Worm (Caenorhabditis elegans): ENCODE results near the gene alg-1.

alg-1 gene

DNA sequence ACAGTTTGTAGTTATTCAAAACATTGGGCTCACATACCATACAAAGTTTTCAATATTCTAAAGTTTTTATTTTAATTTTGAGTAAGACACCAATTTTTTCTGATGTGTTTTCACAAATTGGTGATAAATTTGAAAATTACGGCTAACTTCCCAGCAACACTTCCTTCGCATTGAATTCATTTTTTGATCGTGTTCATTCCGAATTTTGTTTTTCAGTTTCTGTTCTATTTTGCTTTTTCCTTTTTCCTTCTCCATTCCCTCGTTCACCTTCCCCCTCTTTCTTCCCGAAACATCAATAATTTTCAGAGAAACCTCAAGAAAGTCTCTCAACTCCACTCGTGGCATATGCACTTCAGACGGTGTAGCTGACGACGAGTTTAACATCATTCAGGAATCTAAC, at the start of gene alg-1:
Gene alg-1, plus strand, starts transcription at position 301 of the 400 bp plus-strand sequence.
- no peak for TF ChIP-seq skn-1 (tag; optimal IDR thresholded peaks at IDR 0.05)
- TF ChIP-seq nhr-237 (tag; optimal IDR thresholded peaks at IDR 0.05) = no peak
- no peak for TF ChIP-seq lsy-2 (tag; optimal IDR thresholded peaks at IDR 0.05)
- no peak for TF ChIP-seq R02D3.7 (tag; optimal IDR thresholded peaks at IDR 0.05)
- no peak for TF ChIP-seq nhr-129 (tag; optimal IDR thresholded peaks at IDR 0.05)
- no peak for TF ChIP-seq sma-9 (GFP tag; optimal IDR thresholded peaks at IDR 0.05)
- TF ChIP-seq sma-9 (tag; optimal IDR thresholded peaks at IDR 0.05) = no peak
- no peak for TF ChIP-seq mab-5 (tag; optimal IDR thresholded peaks at IDR 0.05)
- no peak for TF ChIP-seq mbf-1 (tag; optimal IDR thresholded peaks at IDR 0.05)
- TF ChIP-seq nhr-12 (tag; optimal IDR thresholded peaks at IDR 0.05) = no peak
- no peak for TF ChIP-seq unc-62 (GFP tag; optimal IDR thresholded peaks at IDR 0.05)
- no peak for TF ChIP-seq ZK546.5 (tag; optimal IDR thresholded peaks at IDR 0.05)

DNA sequence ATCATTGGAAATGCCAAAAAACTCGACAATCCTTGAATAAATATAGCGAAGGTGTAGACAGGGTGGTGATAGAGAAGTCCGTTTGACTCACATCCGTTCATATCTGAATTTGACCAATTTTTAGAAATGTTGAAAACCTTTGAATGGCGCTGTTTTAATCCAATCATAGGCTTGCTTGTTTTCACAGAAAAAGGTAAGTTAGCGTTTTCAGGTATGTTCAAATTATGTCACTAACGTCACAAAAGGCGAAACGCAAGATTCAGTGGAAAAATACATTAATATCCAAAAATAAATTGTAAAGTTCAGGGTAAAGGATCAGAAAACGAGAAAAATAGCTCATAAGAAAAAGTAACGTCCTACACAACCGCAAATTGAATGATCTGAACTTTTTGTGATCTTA, 48.9 kb upstream of the alg-1 start, which contains the start of gene sra-38:
Gene sra-38, minus strand, starts transcription at position 101 of the 400 bp plus-strand sequence.
- no peak for TF ChIP-seq ZK546.5 (tag; optimal IDR thresholded peaks at IDR 0.05)
- TF ChIP-seq nhr-25 (tag; optimal IDR thresholded peaks at IDR 0.05) = no peak
- TF ChIP-seq snpc-4 (tag; optimal IDR thresholded peaks at IDR 0.05) = no peak
- no peak for TF ChIP-seq nhr-77 (tag; optimal IDR thresholded peaks at IDR 0.05)
- TF ChIP-seq egl-27 (tag; optimal IDR thresholded peaks at IDR 0.05) = no peak
- no peak for TF ChIP-seq sma-9 (GFP tag; optimal IDR thresholded peaks at IDR 0.05)
- TF ChIP-seq sma-9 (tag; optimal IDR thresholded peaks at IDR 0.05) = no peak
- TF ChIP-seq lin-13 (GFP tag; optimal IDR thresholded peaks at IDR 0.05) = no peak

DNA sequence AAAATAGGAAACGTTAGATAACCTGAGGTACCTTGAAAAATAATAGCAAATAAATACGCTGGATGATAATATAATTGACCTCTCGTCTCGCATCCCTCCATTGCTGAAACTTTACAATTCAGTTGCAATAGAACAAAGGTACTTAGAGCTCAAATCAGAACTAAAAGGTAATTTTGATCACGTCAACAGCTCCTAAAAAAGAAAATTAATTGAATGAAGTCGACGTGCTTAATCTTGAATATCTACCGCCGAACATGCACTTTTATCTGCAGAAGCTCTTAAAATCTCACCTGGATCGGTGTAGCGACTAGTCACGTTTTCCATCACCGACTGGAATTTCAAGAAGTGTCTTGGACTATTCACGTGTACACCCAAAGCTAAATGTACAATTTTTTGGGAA, 45.6 kb upstream of the alg-1 start, which contains the start of gene sra-39:
Gene sra-39, minus strand, starts transcription at position 101 of the 400 bp plus-strand sequence.
- TF ChIP-seq mab-5 (tag; optimal IDR thresholded peaks at IDR 0.05) (no peak), Y55F3AM.14 (GFP tag; optimal IDR thresholded peaks at IDR 0.05) (no peak), F13H6.1 (tag; optimal IDR thresholded peaks at IDR 0.05) (no peak), nhr-21 (tag; optimal IDR thresholded peaks at IDR 0.05) (no peak), nhr-10 (tag; optimal IDR thresholded peaks at IDR 0.05) (no peak), ceh-16 (tag; optimal IDR thresholded peaks at IDR 0.05) (no peak), unc-39 (tag; optimal IDR thresholded peaks at IDR 0.05) (no peak), nhr-77 (tag; optimal IDR thresholded peaks at IDR 0.05) (no peak), sma-3 (GFP tag; optimal IDR thresholded peaks at IDR 0.05) (no peak), lsy-2 (tag; optimal IDR thresholded peaks at IDR 0.05) (no peak), lin-39 (tag; optimal IDR thresholded peaks at IDR 0.05) (no peak), zag-1 (tag; optimal IDR thresholded peaks at IDR 0.05) (no peak), gmeb-1 (tag; optimal IDR thresholded peaks at IDR 0.05) (no peak)

DNA sequence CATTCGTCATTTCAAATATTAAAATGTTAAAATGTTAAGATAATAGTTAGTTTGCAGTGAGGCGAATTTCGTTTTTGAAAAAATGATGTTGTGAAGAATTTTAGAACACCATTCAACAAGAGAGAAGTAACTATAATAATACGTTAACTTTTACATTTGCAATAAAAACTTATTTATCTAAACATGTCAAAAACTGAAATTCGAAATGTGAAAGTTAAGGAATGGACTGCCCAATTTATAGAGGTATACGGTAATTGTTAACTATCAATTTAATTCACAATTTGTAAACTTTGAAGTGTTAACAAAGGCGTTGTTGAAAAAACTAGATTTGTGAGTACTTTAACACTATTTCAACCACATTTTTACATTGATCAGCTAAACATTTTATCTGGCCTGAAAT, 45.1 kb upstream of the alg-1 start:
- TF ChIP-seq mdl-1 (tag; optimal IDR thresholded peaks at IDR 0.05) (no peak), ztf-4 (tag; optimal IDR thresholded peaks at IDR 0.05) (no peak), blmp-1 (tag; optimal IDR thresholded peaks at IDR 0.05; ENCODE audit: insufficient read depth) (no peak), fos-1 (tag; optimal IDR thresholded peaks at IDR 0.05) (no peak), snpc-4 (tag; optimal IDR thresholded peaks at IDR 0.05) (no peak)

DNA sequence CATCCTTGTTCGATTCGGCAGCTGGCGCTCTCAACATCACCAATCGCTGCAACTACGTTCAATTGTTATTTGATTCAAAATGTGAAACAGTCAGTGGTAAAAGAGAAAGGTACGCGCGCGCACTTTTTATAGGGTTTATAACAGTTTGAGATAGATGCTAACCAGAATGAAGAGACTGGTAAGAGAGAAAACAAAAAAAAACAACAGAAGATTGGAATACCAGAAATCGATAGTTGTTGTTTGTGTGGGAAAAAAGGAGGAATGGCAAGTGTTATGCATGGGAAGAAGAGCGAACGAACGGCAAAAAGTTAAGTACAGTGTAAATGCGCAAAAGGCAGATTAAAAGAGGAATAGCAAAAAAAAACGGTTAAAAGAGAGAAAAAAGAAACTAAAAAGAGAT, 39.1 kb upstream of the alg-1 start, which contains the start of gene Y26E6A.3:
Gene Y26E6A.3, minus strand, starts transcription at position 101 of the 400 bp plus-strand sequence.
- no peak for TF ChIP-seq sma-9 (GFP tag; optimal IDR thresholded peaks at IDR 0.05)
- TF ChIP-seq sma-9 (tag; optimal IDR thresholded peaks at IDR 0.05) = no peak
- no peak for TF ChIP-seq ztf-1 (GFP tag; conservative IDR thresholded peaks at IDR 0.05)
- no peak for TF ChIP-seq unc-39 (tag; optimal IDR thresholded peaks at IDR 0.05)
- no peak for TF ChIP-seq zag-1 (tag; optimal IDR thresholded peaks at IDR 0.05)
- no peak for TF ChIP-seq ceh-82 (tag; optimal IDR thresholded peaks at IDR 0.05)
- no peak for TF ChIP-seq nhr-25 (tag; optimal IDR thresholded peaks at IDR 0.05)
- no peak for TF ChIP-seq nhr-23 (tag; optimal IDR thresholded peaks at IDR 0.05)
- no peak for TF ChIP-seq nhr-10 (tag; optimal IDR thresholded peaks at IDR 0.05)

DNA sequence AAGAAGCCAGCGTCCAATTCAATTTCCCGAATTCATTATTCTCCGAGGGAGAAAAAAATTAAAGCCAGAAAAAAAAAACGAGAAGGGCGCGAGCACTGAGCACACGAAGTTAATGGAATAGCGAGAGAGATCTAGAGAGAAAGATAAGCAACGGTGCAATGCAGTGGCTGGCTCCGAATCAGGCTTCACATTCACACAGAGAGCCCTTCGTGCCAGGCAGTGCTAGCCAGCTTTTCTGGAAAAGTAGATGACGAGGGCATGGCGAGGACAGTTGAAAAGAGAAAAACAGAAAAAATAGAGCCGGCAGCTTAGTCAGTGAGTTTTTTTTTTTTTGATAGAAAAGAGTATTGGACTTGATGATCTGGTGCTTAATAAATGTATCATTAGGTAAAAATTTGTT, 35.3 kb upstream of the alg-1 start:
- peak in 1 of 2 experiments; percentile 25 for TF ChIP-seq lsy-2 (tag; optimal IDR thresholded peaks at IDR 0.05)
- no peak for TF ChIP-seq crh-2 (tag; optimal IDR thresholded peaks at IDR 0.05)
- TF ChIP-seq nhr-21 (tag; optimal IDR thresholded peaks at IDR 0.05) = no peak
- no peak for TF ChIP-seq lin-39 (tag; optimal IDR thresholded peaks at IDR 0.05)
- TF ChIP-seq lin-13 (GFP tag; optimal IDR thresholded peaks at IDR 0.05) = no peak
- TF ChIP-seq nhr-77 (tag; optimal IDR thresholded peaks at IDR 0.05) = no peak
- TF ChIP-seq lin-11 (tag; optimal IDR thresholded peaks at IDR 0.05) = peak; percentile 62

Measured in whole organism, L2 larva.